Worm (Caenorhabditis elegans) whole organism, mixed stage, embryonic: Measurements from ENCODE around the gene cyp-29A4.

Source experiments
- ces-1 ChIP-seq: fragments of 150-350 bp; optimal IDR thresholded peaks from 2 replicates; lab custom pipeline; 2014; ENCODE audit warnings: missing biosample characterization, missing genetic modification reagents, missing genetic modification characterization
- drap-1 ChIP-seq: fragments of 200-800 bp; sonication (Bioruptor generic); optimal IDR thresholded peaks from 3 replicates; lab custom pipeline; 2018; ENCODE audit warnings: mild to moderate bottlenecking, missing genetic modification characterization, missing compliant biosample characterization
- lin-13 ChIP-seq: fragments of 150-350 bp; optimal IDR thresholded peaks from 2 replicates; lab custom pipeline; 2014; ENCODE audit warnings: missing biosample characterization, missing genetic modification characterization
- snpc-4 ChIP-seq: fragments of 150-350 bp; optimal IDR thresholded peaks from 2 replicates; lab custom pipeline; 2014; ENCODE audit warnings: missing biosample characterization, missing genetic modification characterization
- ztf-11 ChIP-seq: fragments of 150-350 bp; optimal IDR thresholded peaks from 2 replicates; lab custom pipeline; 2014; ENCODE audit warnings: missing biosample characterization, missing genetic modification characterization

DNA sequence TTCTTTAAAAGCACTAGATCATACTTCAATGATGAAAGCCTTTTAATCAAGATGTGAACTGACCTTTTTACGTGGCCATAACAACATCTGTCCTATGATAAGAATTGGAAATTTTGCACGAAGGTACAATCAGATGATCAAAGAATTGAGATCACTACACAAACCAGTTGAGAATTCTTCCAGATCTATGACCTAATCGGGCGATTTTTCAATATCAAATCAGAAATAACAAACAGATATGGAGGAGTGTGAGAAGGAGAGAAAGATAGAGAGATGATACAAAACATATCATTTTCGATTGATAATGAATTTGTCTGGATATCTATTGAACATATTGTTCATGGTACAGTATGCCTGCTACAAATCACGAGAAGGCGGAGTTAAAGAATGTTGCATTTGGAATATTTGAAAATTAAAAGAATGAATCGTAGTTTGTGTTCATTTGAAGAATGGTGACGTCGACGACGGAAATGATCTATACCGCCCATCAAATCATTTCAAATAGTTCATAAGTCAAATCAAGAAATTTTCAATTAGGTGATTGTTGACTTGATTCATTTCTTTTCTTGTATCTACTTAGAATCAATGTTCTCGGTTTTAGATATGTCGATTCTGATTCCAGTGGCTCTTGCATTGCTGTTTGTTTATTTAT, at the start of gene cyp-29A4:
- TF ChIP-seq drap-1 (GFP tag; lab: Kevin White, UChicago): no peak
- no peak for TF ChIP-seq snpc-4 (tag; lab: Kevin White, UChicago)
- TF ChIP-seq ces-1 (GFP tag; lab: Kevin White, UChicago): no peak
- no peak for TF ChIP-seq lin-13 (tag; lab: Kevin White, UChicago)
- no peak for TF ChIP-seq ztf-11 (tag; lab: Kevin White, UChicago)
